Worm (Caenorhabditis elegans): ENCODE measurements around the gene srxa-7.
"Not testable (repeated sequence)": the region's sequence is repeated elsewhere in the genome, so short reads cannot be mapped to it uniquely, and the experiment has no call there.

Gene srxa-7

ce11 chrV:16341497-16342257 lies 34.3 kb downstream of the srxa-7 start:
- TF ChIP-seq dmd-6 (GFP tag; IDR thresholded peaks at IDR 0.05), result peak; percentile 43; the same call in 1 of the 2 replicates
- peak; percentile 10 for TF ChIP-seq hlh-11 (tag; optimal IDR thresholded peaks at IDR 0.05)
- TF ChIP-seq T26A8.4 (GFP tag; IDR thresholded peaks at IDR 0.05), result 0 out of 2 replicates have a peak, but pooled peaks have one; percentile 12
- TF ChIP-seq daf-16 (GFP tag; optimal IDR thresholded peaks at IDR 0.05), result not testable (repeated sequence)
- peak; percentile 24 for TF ChIP-seq daf-16 (tag; optimal IDR thresholded peaks at IDR 0.05)
- TF ChIP-seq mdt-29 (GFP tag; IDR thresholded peaks at IDR 0.05), result peak; percentile 51; the same call in 1 of the 2 replicates
- peak; percentile 63 for TF ChIP-seq egl-43 (GFP tag; IDR thresholded peaks at IDR 0.05)
- TF ChIP-seq lim-7 (GFP tag; IDR thresholded peaks at IDR 0.05), result peak; percentile 26; the same call in 1 of the 2 replicates
- TF ChIP-seq hlh-30 (tag; optimal IDR thresholded peaks at IDR 0.05; ENCODE audit: insufficient read depth), result peak; percentile 14
- TF ChIP-seq set-16 (GFP tag; IDR thresholded peaks at IDR 0.05), result peak; percentile 66
- peak; percentile 9 for TF ChIP-seq nhr-102 (tag; optimal IDR thresholded peaks at IDR 0.05)
- TF ChIP-seq dve-1 (tag; optimal IDR thresholded peaks at IDR 0.05; ENCODE audit: insufficient read depth), result peak; percentile 27
- TF ChIP-seq aha-1 (tag), result peak; percentile 92

- no peak for TF ChIP-seq duxl-1 (tag; optimal IDR thresholded peaks at IDR 0.05; ENCODE audit: poor library complexity)
- no peak for TF ChIP-seq spr-1 (tag; optimal IDR thresholded peaks at IDR 0.05)
- TF ChIP-seq snpc-4 (tag; optimal IDR thresholded peaks at IDR 0.05), result no peak
- no peak for TF ChIP-seq nhr-10 (tag; optimal IDR thresholded peaks at IDR 0.05)
- no peak for TF ChIP-seq Y5F2A.4 (GFP tag; optimal IDR thresholded peaks at IDR 0.05)
- TF ChIP-seq lin-38 (GFP tag; IDR thresholded peaks at IDR 0.05), result no peak
- TF ChIP-seq D1046.2 (GFP tag; IDR thresholded peaks at IDR 0.05), result no peak
- TF ChIP-seq egl-27 (tag; optimal IDR thresholded peaks at IDR 0.05), result no peak
- TF ChIP-seq jun-1 (tag; optimal IDR thresholded peaks at IDR 0.05), result no peak
- no peak for TF ChIP-seq mxl-2 (GFP tag; conservative IDR thresholded peaks at IDR 0.05)
- no peak for TF ChIP-seq F10B5.3 (tag; optimal IDR thresholded peaks at IDR 0.05)
- TF ChIP-seq skn-1 (tag; optimal IDR thresholded peaks at IDR 0.05), result no peak
- TF ChIP-seq T26A8.4 (GFP tag; IDR thresholded peaks at IDR 0.05), result no peak
- no peak for TF ChIP-seq nhr-42 (GFP tag; IDR thresholded peaks at IDR 0.05)
- TF ChIP-seq rbr-2 (tag; optimal IDR thresholded peaks at IDR 0.05), result no peak
- TF ChIP-seq ceh-82 (tag; optimal IDR thresholded peaks at IDR 0.05), result no peak
- peak; percentile 74 for TF ChIP-seq dmd-6 (GFP tag; IDR thresholded peaks at IDR 0.05)
- TF ChIP-seq arid-1 (GFP tag; conservative IDR thresholded peaks at IDR 0.05), result no peak
- TF ChIP-seq ceh-32 (tag; optimal IDR thresholded peaks at IDR 0.05; ENCODE audit: poor library complexity), result no peak
- no peak for TF ChIP-seq daf-16 (GFP tag; optimal IDR thresholded peaks at IDR 0.05)
- TF ChIP-seq daf-16 (tag; optimal IDR thresholded peaks at IDR 0.05), result peak; percentile 39
- TF ChIP-seq lin-1 (GFP tag; IDR thresholded peaks at IDR 0.05), result no peak
- peak; percentile 18 for TF ChIP-seq hlh-30 (tag; optimal IDR thresholded peaks at IDR 0.05; ENCODE audit: insufficient read depth)
- no peak for TF ChIP-seq daf-19 (GFP tag; conservative IDR thresholded peaks at IDR 0.05)
- TF ChIP-seq hlh-11 (tag; optimal IDR thresholded peaks at IDR 0.05), result peak; percentile 63
- no peak for TF ChIP-seq zag-1 (tag; optimal IDR thresholded peaks at IDR 0.05)
- TF ChIP-seq dve-1 (tag; optimal IDR thresholded peaks at IDR 0.05; ENCODE audit: insufficient read depth), result peak; percentile 61
- TF ChIP-seq fkh-10 (GFP tag; optimal IDR thresholded peaks at IDR 0.05), result no peak
- TF ChIP-seq lin-39 (tag; optimal IDR thresholded peaks at IDR 0.05), result no peak
- TF ChIP-seq nhr-77 (tag; optimal IDR thresholded peaks at IDR 0.05), result peak; percentile 1
- TF ChIP-seq nhr-102 (tag; optimal IDR thresholded peaks at IDR 0.05), result no peak
- peak; percentile 46 for TF ChIP-seq pqm-1 (tag; optimal IDR thresholded peaks at IDR 0.05)
- no peak for TF ChIP-seq daf-12 (tag; optimal IDR thresholded peaks at IDR 0.05)
- TF ChIP-seq mdl-1 (tag; optimal IDR thresholded peaks at IDR 0.05), result peak in 1 of 2 experiments; percentile 39
- TF ChIP-seq php-3 (GFP tag; IDR thresholded peaks at IDR 0.05), result no peak
- peak; percentile 54 for TF ChIP-seq nhr-28 (tag; optimal IDR thresholded peaks at IDR 0.05)
- TF ChIP-seq ztf-11 (tag; optimal IDR thresholded peaks at IDR 0.05), result no peak
Measured at ce11 chrV:16342258-16342618, 34.9 kb downstream of the srxa-7 start, which contains the start of gene nhr-193. Gene nhr-193 (plus strand): TSS chrV:16342308.
